Fruit fly (Drosophila melanogaster) whole organism, embryonic: Measurements from ENCODE around the gene iav.

Source experiments
- CG1024 ChIP-seq: fragments of 200-800 bp; sonication (Bioruptor generic); IDR thresholded peaks from 2 replicates; pipeline ENCODE4 v1.3.6; 2022; ENCODE audit warnings: missing biosample characterization, missing genetic modification characterization
- CG10431 ChIP-seq: fragments of 200-800 bp; sonication (Bioruptor generic); optimal IDR thresholded peaks from 3 replicates; lab custom pipeline; 2018; ENCODE audit warnings: missing biosample characterization, mild to moderate bottlenecking, missing genetic modification characterization
- CG11085 ChIP-seq: fragments of 200-800 bp; sonication (Bioruptor generic); IDR thresholded peaks from 2 replicates; pipeline ENCODE4 v1.3.6; 2022; ENCODE audit warnings: missing biosample characterization, missing genetic modification characterization
- CG11504 ChIP-seq: fragments of 200-800 bp; sonication (Bioruptor generic); optimal IDR thresholded peaks from 3 replicates; lab custom pipeline; 2019; ENCODE audit warnings: missing biosample characterization, mild to moderate bottlenecking, missing genetic modification characterization, moderate library complexity
- CG11695 ChIP-seq: fragments of 200-800 bp; sonication (Bioruptor generic); IDR thresholded peaks from 3 replicates; pipeline ENCODE4 v1.3.6; 2022; ENCODE audit warnings: missing biosample characterization, missing genetic modification characterization
- CG11723 ChIP-seq: fragments of 200-800 bp; sonication (Bioruptor generic); optimal IDR thresholded peaks from 2 replicates; lab custom pipeline; 2017; ENCODE audit warnings: missing biosample characterization, mild to moderate bottlenecking, missing genetic modification characterization
- CG15696 ChIP-seq: fragments of 200-800 bp; sonication (Bioruptor generic); optimal IDR thresholded peaks from 2 replicates; lab custom pipeline; 2019; ENCODE audit warnings: missing biosample characterization, mild to moderate bottlenecking, missing genetic modification characterization, moderate library complexity
- CG17802 ChIP-seq: fragments of 200-800 bp; sonication (Bioruptor generic); optimal IDR thresholded peaks from 2 replicates; lab custom pipeline; 2018; ENCODE audit warnings: missing biosample characterization, mild to moderate bottlenecking, missing genetic modification characterization, moderate library complexity
- CG18011 ChIP-seq: fragments of 200-800 bp; sonication (Bioruptor generic); optimal IDR thresholded peaks from 2 replicates; lab custom pipeline; 2017; ENCODE audit warnings: missing biosample characterization, missing genetic modification characterization, mild to moderate bottlenecking, moderate library complexity, missing genotype
- CG18476 ChIP-seq: fragments of 200-800 bp; sonication (Bioruptor generic); optimal IDR thresholded peaks from 2 replicates; lab custom pipeline; 2016; ENCODE audit warnings: missing biosample characterization, mild to moderate bottlenecking, missing genetic modification characterization
- CG2678 ChIP-seq: fragments of 200-800 bp; sonication (Bioruptor generic); optimal IDR thresholded peaks from 3 replicates; lab custom pipeline; 2019; ENCODE audit warnings: missing biosample characterization, mild to moderate bottlenecking, missing genetic modification characterization, moderate library complexity
- CG31365 ChIP-seq: fragments of 200-800 bp; sonication (Bioruptor generic); optimal IDR thresholded peaks from 2 replicates; lab custom pipeline; 2018; ENCODE audit warnings: missing biosample characterization, mild to moderate bottlenecking, missing genetic modification characterization
- CG33557 ChIP-seq: fragments of 200-800 bp; sonication (Bioruptor generic); optimal IDR thresholded peaks from 2 replicates; lab custom pipeline; 2019; ENCODE audit warnings: missing biosample characterization, mild to moderate bottlenecking, missing genetic modification characterization, moderate library complexity
- CG4282 ChIP-seq: fragments of 200-800 bp; sonication (Bioruptor generic); optimal IDR thresholded peaks from 2 replicates; lab custom pipeline; 2016; ENCODE audit warnings: missing biosample characterization, missing genetic modification characterization
- CG4360 ChIP-seq: fragments of 200-800 bp; sonication (Bioruptor generic); IDR thresholded peaks from 2 replicates; pipeline ENCODE4 v1.3.6; 2022; ENCODE audit warnings: missing biosample characterization, missing genetic modification characterization
- CG4404 ChIP-seq: fragments of 200-800 bp; sonication (Bioruptor generic); IDR thresholded peaks from 2 replicates; pipeline ENCODE4 v1.3.6; 2022; ENCODE audit warnings: missing biosample characterization, missing genetic modification characterization
- CG4730 ChIP-seq: fragments of 200-800 bp; sonication (Bioruptor generic); IDR thresholded peaks from 2 replicates; pipeline ENCODE4 v1.3.6; 2022; ENCODE audit warnings: missing biosample characterization, missing genetic modification characterization
- CG7372 ChIP-seq: fragments of 200-800 bp; sonication (Bioruptor generic); IDR thresholded peaks from 2 replicates; pipeline ENCODE4 v1.3.6; 2022; ENCODE audit warnings: missing biosample characterization, missing genetic modification characterization
- CG7745 ChIP-seq: fragments of 200-800 bp; sonication (Bioruptor generic); optimal IDR thresholded peaks from 2 replicates; lab custom pipeline; 2018; ENCODE audit warnings: missing biosample characterization, mild to moderate bottlenecking, missing genetic modification characterization, moderate library complexity
- CG7987 ChIP-seq: fragments of 200-800 bp; sonication (Bioruptor generic); optimal IDR thresholded peaks from 2 replicates; lab custom pipeline; 2018; ENCODE audit warnings: missing biosample characterization, mild to moderate bottlenecking, missing genetic modification characterization, moderate library complexity
- CG9876 ChIP-seq: fragments of 200-800 bp; sonication (Bioruptor generic); optimal IDR thresholded peaks from 2 replicates; lab custom pipeline; 2016; ENCODE audit warnings: missing biosample characterization, missing genetic modification characterization
- Dref ChIP-seq: fragments of 200-800 bp; sonication (Bioruptor generic); IDR thresholded peaks from 2 replicates; pipeline ENCODE4 v1.3.6; 2022; ENCODE audit warnings: missing biosample characterization, missing genetic modification characterization
- Hey ChIP-seq: fragments of 200-800 bp; sonication (Bioruptor generic); optimal IDR thresholded peaks from 3 replicates; lab custom pipeline; 2018; ENCODE audit warnings: missing biosample characterization, mild to moderate bottlenecking, missing genetic modification characterization
- NC2β ChIP-seq: fragments of 200-800 bp; sonication (Bioruptor generic); optimal IDR thresholded peaks from 2 replicates; lab custom pipeline; 2016; ENCODE audit warnings: missing biosample characterization, missing genetic modification characterization
- Nf-YB ChIP-seq: fragments of 200-800 bp; sonication (Bioruptor generic); optimal IDR thresholded peaks from 3 replicates; lab custom pipeline; 2019; ENCODE audit warnings: missing biosample characterization, mild to moderate bottlenecking, missing genetic modification characterization, moderate library complexity
- Pdp1 ChIP-seq, 2 experiments: fragments of 200-800 bp; sonication (Bioruptor generic); optimal IDR thresholded peaks; 3 replicates each; lab custom pipeline; 2016; ENCODE audit warnings: missing biosample characterization in 2 of 2, missing genetic modification characterization in 2 of 2, mild to moderate bottlenecking in 1 of 2, moderate library complexity in 1 of 2
- Ptx1 ChIP-seq: fragments of 200-800 bp; sonication (Bioruptor generic); IDR thresholded peaks from 2 replicates; pipeline ENCODE4 v1.3.6; 2022; ENCODE audit warnings: missing biosample characterization, missing genetic modification characterization
- Ssrp ChIP-seq: fragments of 200-800 bp; sonication (Bioruptor generic); optimal IDR thresholded peaks from 2 replicates; lab custom pipeline; 2018; ENCODE audit warnings: missing biosample characterization, mild to moderate bottlenecking, missing genetic modification characterization, moderate library complexity
- Stat92E ChIP-seq, 3 experiments: fragments of >200 bp in 2 of 3; fragments of 200-800 bp in 1 of 3; sonication (Bioruptor generic) in 1 of 3; optimal IDR thresholded peaks; 2 replicates each; lab custom pipeline; 2017 to 2019; ENCODE audit warnings: missing biosample characterization in 3 of 3, missing genetic modification characterization in 3 of 3, mild to moderate bottlenecking in 1 of 3, moderate library complexity in 1 of 3
- aop ChIP-seq: fragments of 200-800 bp; sonication (Bioruptor generic); IDR thresholded peaks from 2 replicates; pipeline ENCODE4 v1.3.6; 2022; ENCODE audit warnings: missing biosample characterization, missing genetic modification characterization
- bigmax ChIP-seq: fragments of 200-800 bp; sonication (Bioruptor generic); optimal IDR thresholded peaks from 2 replicates; lab custom pipeline; 2018; ENCODE audit warnings: missing biosample characterization, mild to moderate bottlenecking, missing genetic modification characterization
- br ChIP-seq: fragments of >200 bp; optimal IDR thresholded peaks from 2 replicates; lab custom pipeline; 2017
- btn ChIP-seq: fragments of 200-800 bp; sonication (Bioruptor generic); optimal IDR thresholded peaks from 2 replicates; lab custom pipeline; 2016; ENCODE audit warnings: missing biosample characterization, missing genetic modification characterization
- croc ChIP-seq: fragments of 200-800 bp; sonication (Bioruptor generic); conservative IDR thresholded peaks from 3 replicates; pipeline ENCODE4 v1.3.6; 2022; ENCODE audit warnings: missing biosample characterization, missing genetic modification characterization
- exex ChIP-seq: fragments of 200-800 bp; sonication (Bioruptor generic); optimal IDR thresholded peaks from 4 replicates; lab custom pipeline; 2018; ENCODE audit warnings: missing biosample characterization, mild to moderate bottlenecking, missing genetic modification characterization, moderate library complexity
- fd102C ChIP-seq: fragments of 200-800 bp; sonication (Bioruptor generic); optimal IDR thresholded peaks from 2 replicates; lab custom pipeline; 2018; ENCODE audit warnings: missing biosample characterization, mild to moderate bottlenecking, missing genetic modification characterization, moderate library complexity
- fd64A ChIP-seq: fragments of 200-800 bp; sonication (Bioruptor generic); optimal IDR thresholded peaks from 3 replicates; lab custom pipeline; 2018; ENCODE audit warnings: missing biosample characterization, mild to moderate bottlenecking, missing genetic modification characterization
- ftz-f1 ChIP-seq: fragments of 200-800 bp; sonication (Bioruptor generic); optimal IDR thresholded peaks from 2 replicates; lab custom pipeline; 2016; ENCODE audit warnings: missing biosample characterization, missing genetic modification characterization
- gcm2 ChIP-seq: fragments of 200-800 bp; sonication (Bioruptor generic); optimal IDR thresholded peaks from 2 replicates; lab custom pipeline; 2016; ENCODE audit warnings: missing biosample characterization, missing genetic modification characterization
- jing ChIP-seq: fragments of 200-800 bp; sonication (Bioruptor generic); optimal IDR thresholded peaks from 2 replicates; lab custom pipeline; 2018; ENCODE audit warnings: missing biosample characterization, mild to moderate bottlenecking, missing genetic modification characterization
- otp ChIP-seq: fragments of 200-800 bp; sonication (Bioruptor generic); IDR thresholded peaks from 3 replicates; pipeline ENCODE4, ENCODE4 v1.3.6; 2022; ENCODE audit warnings: missing biosample characterization, missing genetic modification characterization
- pb ChIP-seq: fragments of 200-800 bp; sonication (Bioruptor generic); optimal IDR thresholded peaks from 3 replicates; lab custom pipeline; 2016; ENCODE audit warnings: missing biosample characterization, missing genetic modification characterization
- pfk ChIP-seq: fragments of 200-800 bp; sonication (Bioruptor generic); optimal IDR thresholded peaks from 2 replicates; lab custom pipeline; 2018; ENCODE audit warnings: missing biosample characterization, mild to moderate bottlenecking, missing genetic modification characterization, moderate library complexity
- sna ChIP-seq: fragments of 200-800 bp; sonication (Bioruptor generic); IDR thresholded peaks from 2 replicates; pipeline ENCODE4 v1.3.6; 2022; ENCODE audit warnings: missing biosample characterization, missing genetic modification characterization; ENCODE audit not compliant: partially characterized antibody
- ssp ChIP-seq: fragments of 200-800 bp; sonication (Bioruptor generic); IDR thresholded peaks from 2 replicates; pipeline ENCODE4 v1.3.6; 2022; ENCODE audit warnings: missing biosample characterization, missing genetic modification characterization
- tin ChIP-seq: fragments of 200-800 bp; sonication (Bioruptor generic); optimal IDR thresholded peaks from 3 replicates; lab custom pipeline; 2016; ENCODE audit warnings: missing biosample characterization, missing genetic modification characterization
- toy ChIP-seq: fragments of 200-800 bp; sonication (Bioruptor generic); IDR thresholded peaks from 2 replicates; pipeline ENCODE4 v1.3.6; 2022; ENCODE audit warnings: missing biosample characterization, missing genetic modification characterization
- trem ChIP-seq: fragments of 200-800 bp; optimal IDR thresholded peaks from 3 replicates; lab custom pipeline; 2019; ENCODE audit warnings: missing biosample characterization, mild to moderate bottlenecking, missing genetic modification characterization, moderate library complexity
- vvl ChIP-seq: fragments of 200-800 bp; sonication (Bioruptor generic); IDR thresholded peaks from 2 replicates; pipeline ENCODE4 v1.3.6; 2022; ENCODE audit warnings: missing biosample characterization, missing genetic modification characterization
- yki ChIP-seq: fragments of >200 bp; optimal IDR thresholded peaks from 3 replicates; lab custom pipeline; 2018

iav gene

DNA sequence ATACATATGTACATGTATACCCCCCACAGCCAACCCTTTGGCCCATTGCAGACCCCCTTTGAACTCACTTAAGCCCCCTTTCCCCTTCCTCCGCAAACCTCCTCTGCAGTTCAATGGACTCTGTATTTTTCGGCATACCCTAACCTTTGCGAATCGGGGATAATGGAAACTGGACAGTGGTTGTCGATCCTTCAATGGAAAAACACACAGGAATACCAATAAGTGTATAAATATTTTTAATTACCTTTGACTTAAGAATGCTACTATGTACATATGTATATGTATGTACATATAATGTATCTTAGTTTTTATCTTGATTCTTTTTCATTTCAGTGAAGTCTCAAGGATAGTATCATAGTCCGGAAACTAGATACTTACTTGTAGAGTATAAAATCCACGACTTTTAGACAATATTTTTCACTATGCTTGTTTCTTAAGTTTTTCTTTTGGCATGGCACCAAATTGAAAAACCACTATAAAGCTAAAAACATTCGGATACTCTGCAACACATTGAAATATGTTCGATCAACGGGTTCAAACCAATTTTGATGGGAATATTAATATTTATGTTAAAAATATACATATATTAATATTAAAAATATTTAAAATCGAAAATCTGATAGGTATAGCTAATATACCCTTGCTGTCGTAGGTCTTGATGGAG, 42.7 kb downstream of the iav start (continued):
- TF ChIP-seq fd64A (GFP tag; lab: Kevin White, UChicago) (no peak), CG7987 (no peak), Pdp1 (GFP tag; optimal IDR thresholded peaks at IDR 0.05; lab: Kevin White, UChicago) (no peak), CG11695 (GFP tag; lab: Robert Waterston, UW) (peak; percentile 79), otp (GFP tag; lab: Robert Waterston, UW) (0 out of 3 replicates have a peak, but pooled peaks have one; percentile 25), CG18476 (GFP tag; lab: Kevin White, UChicago) (peak; percentile 26), vvl (GFP tag; lab: Robert Waterston, UW) (peak; percentile 89), CG11085 (GFP tag; lab: Robert Waterston, UW) (peak; percentile 47; the same call in 1 of the 2 replicates), Ssrp (tag; lab: Kevin White, UChicago) (peak; percentile 75), fd102C (no peak), btn (no peak), yki (lab: Kevin White, UChicago) (no peak), CG11723 (no peak), Dref (GFP tag; lab: Robert Waterston, UW) (no peak), NC2β (no peak), CG17802 (tag; lab: Kevin White, UChicago) (no peak), exex (peak; percentile 11), CG1024 (GFP tag; lab: Robert Waterston, UW) (peak; percentile 44; the same call in 1 of the 2 replicates), toy (GFP tag; lab: Robert Waterston, UW) (no peak), jing (no peak), ftz-f1 (GFP tag; lab: Kevin White, UChicago) (no peak), CG4730 (peak; percentile 69), Hey (tag; lab: Kevin White, UChicago) (no peak), croc (GFP tag; lab: Robert Waterston, UW) (peak; percentile 22; the same call in 1 of the 3 replicates), CG10431 (GFP tag; lab: Kevin White, UChicago) (no peak), CG9876 (GFP tag; lab: Kevin White, UChicago) (no peak), CG33557 (no peak), CG4404 (0 out of 2 replicates have a peak, but pooled peaks have one; percentile 6), pb (GFP tag; lab: Kevin White, UChicago) (no peak), Stat92E (GFP tag; optimal IDR thresholded peaks at IDR 0.05; lab: Kevin White, UChicago) (no peak), Nf-YB (GFP tag; lab: Kevin White, UChicago) (peak; percentile 45), CG7372 (GFP tag; lab: Robert Waterston, UW) (peak; percentile 70), pfk (GFP tag; lab: Kevin White, UChicago) (no peak), ssp (peak; percentile 60; the same call in 1 of the 2 replicates), CG15696 (tag; lab: Kevin White, UChicago) (no peak), CG2678 (peak; percentile 85), aop (no peak), CG7745 (tag; lab: Kevin White, UChicago) (no peak), CG11504 (tag; lab: Kevin White, UChicago) (peak; percentile 87), sna (GFP tag; lab: Robert Waterston, UW) (no peak), gcm2 (GFP tag; lab: Kevin White, UChicago) (no peak), CG4360 (GFP tag; lab: Robert Waterston, UW) (no peak; the same call in 1 of the 2 replicates), tin (GFP tag; lab: Kevin White, UChicago) (peak; percentile 60), br (lab: Kevin White, UChicago) (no peak), CG31365 (no peak), Ptx1 (GFP tag; lab: Robert Waterston, UW) (peak; percentile 79), bigmax (no peak), trem (tag; lab: Kevin White, UChicago) (peak; percentile 38), CG18011 (GFP tag; lab: Kevin White, UChicago) (no peak), CG4282 (no peak)
